Worm (Caenorhabditis elegans): ENCODE results near the gene C09B8.3.
A peak's percentile ranks its signal among the peaks of the same experiment; 100 is the strongest.

C09B8.3 gene

DNA sequence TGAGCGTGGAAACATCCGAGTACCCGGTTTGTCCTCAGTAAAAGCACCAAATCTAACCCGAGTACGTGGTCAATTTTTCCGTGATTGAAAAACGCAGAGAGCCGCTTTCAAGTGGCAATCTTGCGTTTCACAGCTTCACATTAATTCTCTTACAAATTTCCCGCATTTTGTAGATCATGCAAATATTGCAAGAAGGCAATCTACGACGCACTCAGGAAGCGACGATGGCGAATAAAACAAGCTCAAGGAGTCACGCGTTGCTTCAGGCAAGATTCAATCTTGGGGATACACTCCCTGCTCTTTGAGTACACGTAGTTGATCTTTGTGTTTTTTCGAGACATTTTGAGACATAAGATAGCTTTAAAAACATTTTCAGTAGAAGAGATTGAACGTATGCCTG lies 22.6 kb downstream of the C09B8.3 start:
- TF ChIP-seq fkh-10 (GFP tag; optimal IDR thresholded peaks at IDR 0.05), result no peak
- TF ChIP-seq nhr-76 (tag; optimal IDR thresholded peaks at IDR 0.05), result no peak
- TF ChIP-seq mml-1 (tag; optimal IDR thresholded peaks at IDR 0.05), result no peak
- no peak for TF ChIP-seq nhr-23 (tag; optimal IDR thresholded peaks at IDR 0.05)
- TF ChIP-seq nhr-43 (tag; optimal IDR thresholded peaks at IDR 0.05; ENCODE audit: poor library complexity, severe bottlenecking), result no peak
- TF ChIP-seq ceh-82 (tag; optimal IDR thresholded peaks at IDR 0.05), result no peak

DNA sequence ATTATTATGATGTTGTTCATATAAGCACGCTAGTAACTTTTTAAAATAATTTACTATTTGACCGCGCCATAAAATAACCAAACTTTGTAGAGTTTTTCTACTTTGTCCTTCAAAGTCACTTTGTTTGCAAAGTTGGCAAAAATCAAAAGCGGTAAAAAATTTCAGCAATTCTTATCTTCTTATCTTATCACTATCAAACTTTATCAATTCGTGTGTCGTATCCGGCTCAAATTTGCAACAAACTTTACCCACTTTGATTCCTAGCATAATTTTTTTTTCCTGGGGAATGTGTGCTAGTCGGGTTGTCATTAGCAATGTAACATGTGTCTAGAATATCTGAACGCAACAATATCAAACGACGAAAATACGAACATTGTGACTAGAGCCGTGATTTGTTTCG lies 24.8 kb downstream of the C09B8.3 start:
- peak; percentile 3 for TF ChIP-seq pqm-1 (tag; optimal IDR thresholded peaks at IDR 0.05)
- no peak for TF ChIP-seq elt-1 (tag; optimal IDR thresholded peaks at IDR 0.05)
- TF ChIP-seq elt-2 (tag; optimal IDR thresholded peaks at IDR 0.05), result peak; percentile 69
- no peak for TF ChIP-seq ceh-28 (tag; optimal IDR thresholded peaks at IDR 0.05)

DNA sequence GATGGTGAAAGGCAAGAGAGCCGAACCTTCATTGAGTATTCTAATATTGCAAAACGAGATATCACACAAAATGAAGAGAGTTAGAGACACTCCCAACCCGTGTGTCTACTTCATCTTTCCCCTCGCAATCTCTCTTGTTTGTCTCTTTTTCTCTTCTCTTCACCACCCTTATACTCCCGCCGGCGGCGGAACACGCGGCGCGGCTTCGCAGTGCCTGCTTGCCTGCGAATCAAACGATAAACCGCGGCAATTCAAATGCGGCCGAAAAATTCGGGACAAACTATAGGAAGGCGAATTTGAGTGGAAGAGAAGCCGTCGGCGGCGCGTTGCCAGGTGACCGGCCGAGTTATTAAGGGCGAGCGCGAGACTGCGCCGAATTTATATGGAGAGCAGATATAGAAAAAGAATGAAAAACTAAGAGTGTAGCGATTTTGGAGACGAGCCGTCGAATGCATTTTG lies 25.9 kb downstream of the C09B8.3 start, which contains the start of gene klp-13:
Gene klp-13 (plus strand): TSS at position 409 of the 459 bp plus-strand sequence.
- TF ChIP-seq nhr-23 (tag; optimal IDR thresholded peaks at IDR 0.05) (peak; percentile 74), lin-15B (tag; optimal IDR thresholded peaks at IDR 0.05) (peak; percentile 91), R02D3.7 (tag; optimal IDR thresholded peaks at IDR 0.05) (peak; percentile 70), elt-2 (tag; optimal IDR thresholded peaks at IDR 0.05) (peak; percentile 75), egl-27 (tag; optimal IDR thresholded peaks at IDR 0.05) (peak; percentile 18), aly-2 (tag; optimal IDR thresholded peaks at IDR 0.05) (no peak), skn-1 (tag; optimal IDR thresholded peaks at IDR 0.05) (peak; percentile 88), egl-5 (tag; optimal IDR thresholded peaks at IDR 0.05) (peak; percentile 79), ceh-82 (tag; optimal IDR thresholded peaks at IDR 0.05) (peak; percentile 76), elt-3 (tag; optimal IDR thresholded peaks at IDR 0.05) (no peak), nfya-1 (tag; optimal IDR thresholded peaks at IDR 0.05; ENCODE audit: insufficient read depth) (peak; percentile 95), jun-1 (tag; optimal IDR thresholded peaks at IDR 0.05) (peak; percentile 79), elt-1 (tag; optimal IDR thresholded peaks at IDR 0.05) (peak; percentile 15), fkh-10 (GFP tag; optimal IDR thresholded peaks at IDR 0.05) (peak; percentile 56), ZK546.5 (tag; optimal IDR thresholded peaks at IDR 0.05) (peak; percentile 60), lsy-12 (tag; optimal IDR thresholded peaks at IDR 0.05) (peak; percentile 67), zag-1 (tag; optimal IDR thresholded peaks at IDR 0.05) (peak; percentile 49), mdl-1 (tag; optimal IDR thresholded peaks at IDR 0.05) (peak; percentile 42), nhr-77 (tag; optimal IDR thresholded peaks at IDR 0.05) (no peak), nhr-25 (tag; optimal IDR thresholded peaks at IDR 0.05) (peak; percentile 65), fos-1 (tag; optimal IDR thresholded peaks at IDR 0.05) (no peak), unc-62 (GFP tag; optimal IDR thresholded peaks at IDR 0.05) (peak; percentile 81), nhr-76 (tag; optimal IDR thresholded peaks at IDR 0.05) (no peak), ceh-28 (tag; optimal IDR thresholded peaks at IDR 0.05) (peak; percentile 60), sea-2 (GFP tag; optimal IDR thresholded peaks at IDR 0.05) (no peak), pha-4 (tag; optimal IDR thresholded peaks at IDR 0.05) (peak; percentile 93), hmg-11 (tag; optimal IDR thresholded peaks at IDR 0.05) (peak; percentile 97), snpc-4 (tag; optimal IDR thresholded peaks at IDR 0.05) (peak; percentile 61), ceh-9 (tag; optimal IDR thresholded peaks at IDR 0.05) (no peak), lin-39 (tag; optimal IDR thresholded peaks at IDR 0.05) (peak; percentile 98), pqm-1 (tag; optimal IDR thresholded peaks at IDR 0.05) (peak; percentile 11), ztf-11 (tag; optimal IDR thresholded peaks at IDR 0.05) (no peak), tbx-2 (tag; optimal IDR thresholded peaks at IDR 0.05) (peak; percentile 63)

DNA sequence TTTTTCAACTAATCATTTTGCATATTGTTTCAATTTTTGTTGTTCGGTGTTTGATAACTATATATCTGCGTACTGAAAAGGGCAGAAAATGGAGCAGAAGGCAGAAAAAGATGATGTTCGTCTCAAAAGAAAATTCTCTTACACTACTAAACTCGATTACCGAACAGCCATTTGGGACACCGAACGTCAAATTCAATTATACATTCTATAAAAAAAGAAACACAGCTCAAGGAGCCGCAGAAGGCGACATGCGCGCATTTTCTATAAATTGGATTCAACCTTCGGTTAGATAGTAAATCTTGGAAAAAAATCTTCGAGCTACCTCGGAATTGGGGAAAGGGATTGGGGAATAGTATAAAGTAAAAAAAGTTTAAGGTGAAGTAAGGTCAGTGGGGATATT lies 27.2 kb downstream of the C09B8.3 start:
- peak; percentile 83 for TF ChIP-seq fkh-10 (GFP tag; optimal IDR thresholded peaks at IDR 0.05)
- TF ChIP-seq ceh-9 (tag; optimal IDR thresholded peaks at IDR 0.05), result no peak
- peak; percentile 12 for TF ChIP-seq nfya-1 (tag; optimal IDR thresholded peaks at IDR 0.05; ENCODE audit: insufficient read depth)

- no peak for TF ChIP-seq nhr-77 (tag; optimal IDR thresholded peaks at IDR 0.05)
- peak; percentile 47 for TF ChIP-seq nfya-1 (tag; optimal IDR thresholded peaks at IDR 0.05; ENCODE audit: insufficient read depth)
- TF ChIP-seq lin-39 (tag; optimal IDR thresholded peaks at IDR 0.05), result peak; percentile 68
- TF ChIP-seq unc-62 (GFP tag; optimal IDR thresholded peaks at IDR 0.05), result peak; percentile 41
These were observed 27.7 kb downstream of the C09B8.3 start for ce11 chrX:5982799-5983198.
